Fruit fly (Drosophila melanogaster) whole organism, wandering third instar larva: ENCODE results near the gene CG5810.

Experiments used
- CG32264 ChIP-seq: fragments of 200-800 bp; sonication (Bioruptor generic); optimal IDR thresholded peaks from 2 replicates; lab custom pipeline; 2016; ENCODE audit warnings: missing biosample characterization, missing genetic modification characterization
- CG9705 ChIP-seq: fragments of 200-800 bp; sonication (Bioruptor generic); optimal IDR thresholded peaks from 2 replicates; lab custom pipeline; 2018; ENCODE audit warnings: missing biosample characterization, mild to moderate bottlenecking, missing genetic modification characterization
- CrebA ChIP-seq: fragments of 200-800 bp; sonication (Bioruptor generic); optimal IDR thresholded peaks from 2 replicates; lab custom pipeline; 2016; ENCODE audit warnings: missing biosample characterization, mild to moderate bottlenecking, missing genetic modification characterization, borderline replicate concordance
- Dfd ChIP-seq: fragments of >200 bp; optimal IDR thresholded peaks from 2 replicates; lab custom pipeline; 2017; ENCODE audit warnings: missing biosample characterization, missing genetic modification characterization
- Dif ChIP-seq: fragments of 200-275, 200-300 bp; sonication (Bioruptor generic); optimal IDR thresholded peaks from 2 replicates; lab custom pipeline; 2018; ENCODE audit warnings: missing biosample characterization, missing genetic modification characterization; ENCODE audit not compliant: partially characterized antibody
- GATAd ChIP-seq: sonication (Bioruptor generic); optimal IDR thresholded peaks from 2 replicates; lab custom pipeline; 2016; ENCODE audit warnings: missing biosample characterization, missing genetic modification characterization
- HLH106 ChIP-seq: fragments of 200-800 bp; optimal IDR thresholded peaks from 3 replicates; lab custom pipeline; 2019; ENCODE audit warnings: missing biosample characterization, mild to moderate bottlenecking, missing genetic modification characterization, moderate library complexity
- Hnf4 ChIP-seq: fragments of 200-800 bp; sonication (Bioruptor generic); optimal IDR thresholded peaks from 2 replicates; lab custom pipeline; 2016; ENCODE audit warnings: missing biosample characterization, mild to moderate bottlenecking, missing genetic modification characterization
- Hr78 ChIP-seq: fragments of >200 bp; optimal IDR thresholded peaks from 2 replicates; lab custom pipeline; 2017; ENCODE audit warnings: missing biosample characterization, missing genetic modification characterization
- Hr83 ChIP-seq: fragments of 200-300 bp; sonication (Bioruptor generic); optimal IDR thresholded peaks from 2 replicates; lab custom pipeline; 2016; ENCODE audit warnings: missing biosample characterization, mild to moderate bottlenecking, missing genetic modification characterization, moderate library complexity; ENCODE audit not compliant: poor library complexity, severe bottlenecking
- Jra ChIP-seq: sonication (Bioruptor generic); optimal IDR thresholded peaks from 2 replicates; lab custom pipeline; 2016; ENCODE audit warnings: missing biosample characterization, missing genetic modification characterization
- Mio ChIP-seq: sonication (Bioruptor generic); optimal IDR thresholded peaks from 2 replicates; lab custom pipeline; 2016; ENCODE audit warnings: missing biosample characterization, missing genetic modification characterization
- Myc ChIP-seq: fragments of >200 bp; optimal IDR thresholded peaks from 2 replicates; lab custom pipeline; 2017
- N ChIP-seq: fragments of >200 bp; optimal IDR thresholded peaks from 2 replicates; lab custom pipeline; 2018; ENCODE audit warnings: missing biosample characterization, missing external identifiers, missing genetic modification characterization
- OdsH ChIP-seq: fragments of 200-800 bp; sonication (Bioruptor generic); optimal IDR thresholded peaks from 2 replicates; lab custom pipeline; 2016; ENCODE audit warnings: missing biosample characterization, mild to moderate bottlenecking, missing genetic modification characterization
- Rel ChIP-seq, 2 experiments: fragments of 200-800 bp; sonication (Bioruptor generic) in 1 of 2; optimal IDR thresholded peaks; 2 replicates in 1 of 2; 3 replicates in 1 of 2; lab custom pipeline; 2016 to 2019; ENCODE audit warnings: mild to moderate bottlenecking in 2 of 2, missing biosample characterization in 2 of 2, missing genetic modification characterization in 2 of 2, moderate library complexity in 1 of 2
- Sp1 ChIP-seq: fragments of 200-800 bp; sonication (Bioruptor generic); optimal IDR thresholded peaks from 3 replicates; lab custom pipeline; 2019; ENCODE audit warnings: missing biosample characterization, mild to moderate bottlenecking, missing genetic modification characterization, moderate library complexity
- Vsx2 ChIP-seq: fragments of 200-300, 225-300 bp; sonication (Bioruptor generic); optimal IDR thresholded peaks from 2 replicates; lab custom pipeline; 2018; ENCODE audit warnings: missing biosample characterization, missing genetic modification characterization; ENCODE audit not compliant: partially characterized antibody
- br ChIP-seq: fragments of 200-800 bp; sonication (Bioruptor generic); optimal IDR thresholded peaks from 2 replicates; lab custom pipeline; 2016; ENCODE audit warnings: missing biosample characterization, missing genetic modification characterization
- brk ChIP-seq: fragments of 200-800 bp; sonication (Bioruptor generic); optimal IDR thresholded peaks from 2 replicates; lab custom pipeline; 2016; ENCODE audit warnings: missing biosample characterization, mild to moderate bottlenecking, missing genetic modification characterization
- dl ChIP-seq, 2 experiments: fragments of 175-275, 200-275 bp in 1 of 2; fragments of 200-275 bp in 1 of 2; sonication (Bioruptor generic); optimal IDR thresholded peaks; lab custom pipeline; 2018; ENCODE audit warnings: mild to moderate bottlenecking in 2 of 2, missing biosample characterization in 2 of 2, missing genetic modification characterization in 2 of 2, moderate library complexity in 2 of 2; ENCODE audit not compliant: partially characterized antibody in 2 of 2, insufficient read depth in 1 of 2
- dmrt93B ChIP-seq: fragments of 200-800 bp; sonication (Bioruptor generic); optimal IDR thresholded peaks from 2 replicates; lab custom pipeline; 2018; ENCODE audit warnings: missing biosample characterization, mild to moderate bottlenecking, missing genetic modification characterization
- dsf ChIP-seq: sonication (Bioruptor generic); optimal IDR thresholded peaks from 2 replicates; lab custom pipeline; 2016; ENCODE audit warnings: missing biosample characterization, missing genetic modification characterization, borderline replicate concordance
- ey ChIP-seq: fragments of 200-800 bp; sonication (Bioruptor generic); optimal IDR thresholded peaks from 2 replicates; lab custom pipeline; 2016; ENCODE audit warnings: missing biosample characterization, missing genetic modification characterization
- foxo ChIP-seq, 2 experiments: fragments of 200-800 bp; sonication (Bioruptor generic); optimal IDR thresholded peaks; 2 replicates in 1 of 2; 3 replicates in 1 of 2; lab custom pipeline; 2016 to 2017; ENCODE audit warnings: missing biosample characterization in 2 of 2, missing genetic modification characterization in 2 of 2
- fru ChIP-seq: fragments of 200-800 bp; sonication (Bioruptor generic); optimal IDR thresholded peaks from 3 replicates; lab custom pipeline; 2016; ENCODE audit warnings: missing biosample characterization, mild to moderate bottlenecking, missing genetic modification characterization
- h ChIP-seq: fragments of 200-800 bp; sonication (Bioruptor generic); optimal IDR thresholded peaks from 3 replicates; lab custom pipeline; 2016; ENCODE audit warnings: missing biosample characterization, mild to moderate bottlenecking, missing genetic modification characterization
- jim ChIP-seq: fragments of 175-275, 200-325 bp; sonication (Bioruptor generic); optimal IDR thresholded peaks from 2 replicates; lab custom pipeline; 2016; ENCODE audit warnings: missing biosample characterization, mild to moderate bottlenecking, missing genetic modification characterization
- lola ChIP-seq: fragments of >200 bp; optimal IDR thresholded peaks from 2 replicates; lab custom pipeline; 2017; ENCODE audit warnings: missing biosample characterization, missing genetic modification characterization
- pan ChIP-seq: fragments of >200 bp; optimal IDR thresholded peaks from 2 replicates; lab custom pipeline; 2017
- psq ChIP-seq: fragments of 200-800 bp; sonication (Bioruptor generic); optimal IDR thresholded peaks from 3 replicates; lab custom pipeline; 2017; ENCODE audit warnings: missing biosample characterization, mild to moderate bottlenecking, missing genetic modification characterization, moderate library complexity
- rgr ChIP-seq: fragments of 200-800 bp; sonication (Bioruptor generic); optimal IDR thresholded peaks from 3 replicates; lab custom pipeline; 2016; ENCODE audit warnings: missing biosample characterization, mild to moderate bottlenecking, missing genetic modification characterization
- sage ChIP-seq: fragments of 200-800 bp; sonication (Bioruptor generic); optimal IDR thresholded peaks from 2 replicates; lab custom pipeline; 2016; ENCODE audit warnings: missing biosample characterization, mild to moderate bottlenecking, missing genetic modification characterization
- sv ChIP-seq: fragments of 200-800 bp; sonication (Bioruptor generic); optimal IDR thresholded peaks from 3 replicates; lab custom pipeline; 2016; ENCODE audit warnings: missing biosample characterization, missing genetic modification characterization
- usp ChIP-seq: fragments of >200 bp; optimal IDR thresholded peaks from 2 replicates; lab custom pipeline; 2017; ENCODE audit warnings: missing biosample characterization, missing genetic modification characterization
- woc ChIP-seq: sonication (Bioruptor generic); optimal IDR thresholded peaks from 2 replicates; lab custom pipeline; 2016; ENCODE audit warnings: missing biosample characterization, mild to moderate bottlenecking, missing genetic modification characterization

The CG5810 gene

dm6 chr3R:21187394-21188392, 24.1 kb downstream of the CG5810 start:
- TF ChIP-seq sv (GFP tag; lab: Kevin White, UChicago) (peak; percentile 36), Dif (GFP tag; lab: Kevin White, UChicago) (peak; percentile 1), woc (GFP tag; lab: Kevin White, UChicago) (peak; percentile 21), dl (GFP tag; optimal IDR thresholded peaks at IDR 0.05; lab: Kevin White, UChicago; ENCODE audit: insufficient read depth in 1 of 2, partially characterized antibody in 2 of 2) (peak in 1 of 2 experiments; percentile 48), Dfd (GFP tag; lab: Kevin White, UChicago) (no peak), HLH106 (peak; percentile 16), Hr78 (GFP tag; lab: Kevin White, UChicago) (no peak)

dm6 chr3R:21188540-21189276, 25.1 kb downstream of the CG5810 start:
- no peak for TF ChIP-seq CG9705
- no peak for TF ChIP-seq Myc
- TF ChIP-seq sage (GFP tag; lab: Kevin White, UChicago) = peak; percentile 10
- no peak for TF ChIP-seq Mio
- peak; percentile 8 for TF ChIP-seq Jra (GFP tag; lab: Kevin White, UChicago)
- TF ChIP-seq Dfd (GFP tag; lab: Kevin White, UChicago) = no peak
- no peak for TF ChIP-seq woc (GFP tag; lab: Kevin White, UChicago)
- TF ChIP-seq HLH106 = peak; percentile 1
- TF ChIP-seq CG32264 (GFP tag; lab: Kevin White, UChicago) = no peak
- peak; percentile 62 for TF ChIP-seq br (GFP tag; lab: Kevin White, UChicago)
- TF ChIP-seq jim (GFP tag; lab: Kevin White, UChicago) = peak; percentile 65
- peak in 1 of 2 experiments; percentile 18 for TF ChIP-seq foxo (GFP tag; optimal IDR thresholded peaks at IDR 0.05; lab: Kevin White, UChicago)
- TF ChIP-seq brk (GFP tag; lab: Kevin White, UChicago) = no peak
- peak; percentile 55 for TF ChIP-seq h (GFP tag; lab: Kevin White, UChicago)
- TF ChIP-seq rgr = peak; percentile 67
- no peak for TF ChIP-seq ey (GFP tag; lab: Kevin White, UChicago)
- peak; percentile 62 for TF ChIP-seq Sp1 (GFP tag; lab: Kevin White, UChicago)
- peak; percentile 7 for TF ChIP-seq Hr78 (GFP tag; lab: Kevin White, UChicago)
- TF ChIP-seq CrebA = peak; percentile 79
- peak; percentile 24 for TF ChIP-seq OdsH (GFP tag; lab: Kevin White, UChicago)
- peak in 1 of 2 experiments; percentile 48 for TF ChIP-seq dl (GFP tag; optimal IDR thresholded peaks at IDR 0.05; lab: Kevin White, UChicago; ENCODE audit: insufficient read depth in 1 of 2, partially characterized antibody in 2 of 2)
- TF ChIP-seq N (GFP tag; lab: Kevin White, UChicago) = peak; percentile 57
- peak; percentile 88 for TF ChIP-seq Hr83
- no peak for TF ChIP-seq dmrt93B (GFP tag; lab: Kevin White, UChicago)
- no peak for TF ChIP-seq GATAd (GFP tag; lab: Kevin White, UChicago)
- TF ChIP-seq Hnf4 (GFP tag; lab: Kevin White, UChicago) = peak; percentile 46
- TF ChIP-seq dsf (GFP tag; lab: Kevin White, UChicago) = no peak
- no peak for TF ChIP-seq sv (GFP tag; lab: Kevin White, UChicago)
- TF ChIP-seq Dif (GFP tag; lab: Kevin White, UChicago) = peak; percentile 40
- TF ChIP-seq usp (GFP tag; lab: Kevin White, UChicago) = no peak
- peak; percentile 44 for TF ChIP-seq fru (GFP tag; lab: Kevin White, UChicago)
- peak; percentile 61 for TF ChIP-seq Vsx2
- no peak for TF ChIP-seq lola
- no peak for TF ChIP-seq pan
- TF ChIP-seq psq (GFP tag; lab: Kevin White, UChicago) = peak; percentile 58
- TF ChIP-seq Rel (GFP tag; optimal IDR thresholded peaks at IDR 0.05; lab: Kevin White, UChicago) = no peak
- peak; percentile 52 for TF ChIP-seq Rel (tag; optimal IDR thresholded peaks at IDR 0.05; lab: Kevin White, UChicago)
